Worm (Caenorhabditis elegans) whole organism, late embryonic: ENCODE data around the gene ZK121.2.

ENCODE experiments used
- ama-1 ChIP-seq: fragments of 150-350 bp; optimal IDR thresholded peaks from 2 replicates; lab custom pipeline; 2014
- ceh-6 ChIP-seq: fragments of 200-800 bp; sonication (Bioruptor generic); optimal IDR thresholded peaks from 2 replicates; lab custom pipeline; 2018; ENCODE audit warnings: mild to moderate bottlenecking, missing genetic modification characterization, missing compliant biosample characterization
- che-1 ChIP-seq: sonication (generic microtip); optimal IDR thresholded peaks from 2 replicates; lab custom pipeline; 2016; ENCODE audit warnings: mild to moderate bottlenecking, missing genetic modification characterization, missing compliant biosample characterization
- unc-86 ChIP-seq: sonication (generic microtip); optimal IDR thresholded peaks from 2 replicates; lab custom pipeline; 2016; ENCODE audit warnings: missing genetic modification characterization, missing compliant biosample characterization

ce11 chrIII:5304044-5304443, 37.4 kb upstream of the ZK121.2 start:
- TF ChIP-seq che-1 (tag; lab: Kevin White, UChicago) (no peak), ama-1 (lab: Kevin White, UChicago) (no peak), unc-86 (tag; lab: Kevin White, UChicago) (no peak), ceh-6 (GFP tag; lab: Kevin White, UChicago) (no peak)
